Fruit fly (Drosophila melanogaster) whole organism, embryonic: ENCODE results near the gene CG12009.

Experiments
- CG16779 ChIP-seq: fragments of 200-800 bp; sonication (Bioruptor generic); IDR thresholded peaks from 2 replicates; pipeline ENCODE4 v1.3.6; 2022; ENCODE audit warnings: missing biosample characterization, missing genetic modification characterization
- CG31441 ChIP-seq: fragments of 200-800 bp; sonication (Bioruptor generic); IDR thresholded peaks from 2 replicates; pipeline ENCODE4 v1.3.6; 2022; ENCODE audit warnings: missing biosample characterization, missing genetic modification characterization
- CG8478 ChIP-seq: fragments of >200 bp; optimal IDR thresholded peaks from 2 replicates; lab custom pipeline; 2018
- Hmx ChIP-seq: fragments of 200-800 bp; sonication (Bioruptor generic); optimal IDR thresholded peaks from 2 replicates; lab custom pipeline; 2016; ENCODE audit warnings: missing biosample characterization, missing genetic modification characterization
- ase ChIP-seq: fragments of 200-800 bp; sonication (Bioruptor generic); IDR thresholded peaks from 3 replicates; pipeline ENCODE4 v1.3.6; 2022; ENCODE audit warnings: missing biosample characterization, missing genetic modification characterization
- chn ChIP-seq: fragments of 200-800 bp; sonication (Bioruptor generic); optimal IDR thresholded peaks from 2 replicates; lab custom pipeline; 2016; ENCODE audit warnings: missing biosample characterization, missing genetic modification characterization
- en ChIP-seq: fragments of 200-800 bp; sonication (Bioruptor generic); optimal IDR thresholded peaks from 2 replicates; lab custom pipeline; 2016; ENCODE audit warnings: missing biosample characterization, missing genetic modification characterization
- phol ChIP-seq: fragments of 200-800 bp; sonication (Bioruptor generic); optimal IDR thresholded peaks from 3 replicates; lab custom pipeline; 2018; ENCODE audit warnings: missing biosample characterization, mild to moderate bottlenecking, missing genetic modification characterization, moderate library complexity
- rib ChIP-seq: fragments of 200-800 bp; sonication (Bioruptor generic); IDR thresholded peaks from 2 replicates; pipeline ENCODE4 v1.3.6; 2022; ENCODE audit warnings: missing biosample characterization, missing genetic modification characterization

- no peak for TF ChIP-seq chn (GFP tag; lab: Kevin White, UChicago)
- no peak for TF ChIP-seq ase (GFP tag; lab: Robert Waterston, UW)
- TF ChIP-seq CG8478 (lab: Kevin White, UChicago): no peak
- TF ChIP-seq rib (GFP tag; lab: Robert Waterston, UW): no peak
- TF ChIP-seq Hmx (GFP tag; lab: Kevin White, UChicago): no peak
- TF ChIP-seq phol (tag; lab: Kevin White, UChicago): no peak
- no peak for TF ChIP-seq CG31441 (GFP tag; lab: Robert Waterston, UW)
- no peak for TF ChIP-seq en (GFP tag; lab: Kevin White, UChicago)
- no peak for TF ChIP-seq CG16779 (GFP tag; lab: Robert Waterston, UW)
Measured at dm6 chr3L:3249664-3249996, 41.6 kb upstream of the CG12009 start.
